Worm (Caenorhabditis elegans) whole organism, midembryonic: ENCODE measurements around the gene klc-2.

Source experiments
- T22C8.4 ChIP-seq: fragments of 200-800 bp; sonication (Bioruptor generic); IDR thresholded peaks from 2 replicates; pipeline ENCODE4 v1.3.6; 2022; ENCODE audit warnings: missing genetic modification characterization, missing compliant biosample characterization
- cog-1 ChIP-seq: sonication (generic microtip); optimal IDR thresholded peaks from 2 replicates; lab custom pipeline; 2016; ENCODE audit warnings: missing genetic modification characterization, missing compliant biosample characterization
- flt-1 ChIP-seq: fragments of 200-800 bp; sonication (Bioruptor generic); IDR thresholded peaks from 2 replicates; pipeline ENCODE4 v1.3.6; 2022; ENCODE audit warnings: missing genetic modification characterization, missing compliant biosample characterization
- klf-2 ChIP-seq: fragments of 200-800 bp; sonication (Bioruptor generic); conservative IDR thresholded peaks from 2 replicates; pipeline ENCODE4 v1.3.6; 2022; ENCODE audit warnings: missing genetic modification reagents, missing genetic modification characterization, missing compliant biosample characterization
- med-1 ChIP-seq: sonication (generic microtip); optimal IDR thresholded peaks from 2 replicates; lab custom pipeline; 2017; ENCODE audit warnings: missing genetic modification characterization, mild to moderate bottlenecking, missing compliant biosample characterization, antibody characterized with exemption, missing genetic modification reagents; ENCODE audit not compliant: insufficient read depth
- ref-1 ChIP-seq: fragments of 200-800 bp; sonication (Bioruptor generic); conservative IDR thresholded peaks from 2 replicates; pipeline ENCODE4 v1.3.6; 2022; ENCODE audit warnings: missing genetic modification reagents, missing genetic modification characterization, missing compliant biosample characterization
- tab-1 ChIP-seq: fragments of 200-800 bp; sonication (Bioruptor generic); IDR thresholded peaks from 2 replicates; pipeline ENCODE4 v1.3.6; 2022; ENCODE audit warnings: missing genetic modification characterization, missing compliant biosample characterization
- ztf-23 ChIP-seq: fragments of 200-800 bp; sonication (Bioruptor generic); IDR thresholded peaks from 2 replicates; pipeline ENCODE4 v1.3.6; 2022; ENCODE audit warnings: missing genetic modification reagents, missing genetic modification characterization, missing compliant biosample characterization
- ztf-29 ChIP-seq: fragments of 200-800 bp; sonication (Bioruptor generic); IDR thresholded peaks from 2 replicates; pipeline ENCODE4 v1.3.6; 2022; ENCODE audit warnings: missing genetic modification reagents, missing genetic modification characterization, missing compliant biosample characterization

The klc-2 gene

ce11 chrV:5548497-5548896 is 32.7 kb downstream of the klc-2 start:
- TF ChIP-seq cog-1 (no peak), med-1 (GFP tag; lab: Kevin White, UChicago) (no peak), ztf-29 (GFP tag; lab: Robert Waterston, UW) (no peak), tab-1 (GFP tag; lab: Robert Waterston, UW) (no peak), ref-1 (GFP tag; lab: Robert Waterston, UW) (no peak)

ce11 chrV:5548051-5548450 is 33.2 kb downstream of the klc-2 start, which contains the start of gene ugt-48:
Gene ugt-48, minus strand, starts transcription at chrV:5548062.
- TF ChIP-seq tab-1 (GFP tag; lab: Robert Waterston, UW) (no peak), cog-1 (no peak), klf-2 (GFP tag; lab: Robert Waterston, UW) (no peak), flt-1 (GFP tag; lab: Robert Waterston, UW) (no peak)

- no peak for TF ChIP-seq klf-2 (GFP tag; lab: Robert Waterston, UW)
- no peak for TF ChIP-seq tab-1 (GFP tag; lab: Robert Waterston, UW)
- TF ChIP-seq ztf-29 (GFP tag; lab: Robert Waterston, UW), result no peak
- TF ChIP-seq T22C8.4, result no peak
- TF ChIP-seq med-1 (GFP tag; lab: Kevin White, UChicago), result no peak
- no peak for TF ChIP-seq flt-1 (GFP tag; lab: Robert Waterston, UW)
- no peak for TF ChIP-seq ref-1 (GFP tag; lab: Robert Waterston, UW)
- TF ChIP-seq cog-1, result no peak
- TF ChIP-seq ztf-23 (GFP tag; lab: Robert Waterston, UW), result no peak
Measured at ce11 chrV:5538500-5538899, 42.7 kb downstream of the klc-2 start, which contains the start of gene cft-1. Gene cft-1, plus strand, starts transcription at chrV:5538800.

ce11 chrV:5536240-5536811 is 44.9 kb downstream of the klc-2 start, which contains the start of the genes cox-16 and syp-2:
Gene cox-16, minus strand, starts transcription at chrV:5536243.
Gene syp-2, plus strand, starts transcription at chrV:5536487.
- TF ChIP-seq ztf-29 (GFP tag; lab: Robert Waterston, UW), result no peak
- TF ChIP-seq med-1 (GFP tag; lab: Kevin White, UChicago), result no peak
- TF ChIP-seq klf-2 (GFP tag; lab: Robert Waterston, UW), result no peak
- no peak for TF ChIP-seq T22C8.4
- no peak for TF ChIP-seq tab-1 (GFP tag; lab: Robert Waterston, UW)
- no peak for TF ChIP-seq ztf-23 (GFP tag; lab: Robert Waterston, UW)
- no peak for TF ChIP-seq ref-1 (GFP tag; lab: Robert Waterston, UW)

- TF ChIP-seq flt-1 (GFP tag; lab: Robert Waterston, UW) (no peak), T22C8.4 (no peak), ref-1 (GFP tag; lab: Robert Waterston, UW) (no peak), ztf-23 (GFP tag; lab: Robert Waterston, UW) (no peak)
Measured at ce11 chrV:5535774-5536173, 45.4 kb downstream of the klc-2 start, which contains the start of gene C24G6.8. Gene C24G6.8, minus strand, starts transcription at chrV:5535874.

ce11 chrV:5533755-5534154 is 47.5 kb downstream of the klc-2 start, which contains the start of gene grl-1:
Gene grl-1, minus strand, starts transcription at chrV:5533855.
- TF ChIP-seq med-1 (GFP tag; lab: Kevin White, UChicago), result no peak
- TF ChIP-seq tab-1 (GFP tag; lab: Robert Waterston, UW), result no peak
- TF ChIP-seq T22C8.4, result no peak
- no peak for TF ChIP-seq ztf-23 (GFP tag; lab: Robert Waterston, UW)
- TF ChIP-seq klf-2 (GFP tag; lab: Robert Waterston, UW), result no peak
- TF ChIP-seq cog-1, result no peak
- TF ChIP-seq flt-1 (GFP tag; lab: Robert Waterston, UW), result no peak
- no peak for TF ChIP-seq ref-1 (GFP tag; lab: Robert Waterston, UW)
- no peak for TF ChIP-seq ztf-29 (GFP tag; lab: Robert Waterston, UW)

- TF ChIP-seq med-1 (GFP tag; lab: Kevin White, UChicago) (no peak), ztf-29 (GFP tag; lab: Robert Waterston, UW) (no peak), klf-2 (GFP tag; lab: Robert Waterston, UW) (no peak), ref-1 (GFP tag; lab: Robert Waterston, UW) (no peak), flt-1 (GFP tag; lab: Robert Waterston, UW) (no peak), tab-1 (GFP tag; lab: Robert Waterston, UW) (no peak), T22C8.4 (no peak), ztf-23 (GFP tag; lab: Robert Waterston, UW) (no peak), cog-1 (no peak)
Measured at ce11 chrV:5527694-5528093, 53.5 kb downstream of the klc-2 start.
